Worm (Caenorhabditis elegans) whole organism, early embryonic: ENCODE measurements around the gene Y38C1AA.12.
A peak's percentile ranks its signal among the peaks of the same experiment; 100 is the strongest.

Experiments used
- B0310.2 ChIP-seq: sonication (generic microtip); optimal IDR thresholded peaks from 2 replicates; lab custom pipeline; 2016; ENCODE audit warnings: mild to moderate bottlenecking, missing genetic modification characterization, missing compliant biosample characterization
- F13C5.2 ChIP-seq: sonication (generic microtip); optimal IDR thresholded peaks from 2 replicates; lab custom pipeline; 2017; ENCODE audit warnings: mild to moderate bottlenecking, missing genetic modification characterization, inconsistent platforms, missing compliant biosample characterization
- aly-1 ChIP-seq: sonication (generic microtip); optimal IDR thresholded peaks from 2 replicates; lab custom pipeline; 2016; ENCODE audit warnings: missing genetic modification characterization, missing compliant biosample characterization
- ama-1 ChIP-seq: fragments of 150-350 bp; optimal IDR thresholded peaks from 2 replicates; lab custom pipeline; 2014
- ceh-13 ChIP-seq: fragments of 200-800 bp; sonication (Bioruptor generic); optimal IDR thresholded peaks from 2 replicates; lab custom pipeline; 2018; ENCODE audit warnings: mild to moderate bottlenecking, missing genetic modification characterization, missing compliant biosample characterization
- ceh-36 ChIP-seq: sonication (generic microtip); optimal IDR thresholded peaks from 2 replicates; lab custom pipeline; 2016; ENCODE audit warnings: missing genetic modification characterization, inconsistent platforms, missing compliant biosample characterization
- ets-7 ChIP-seq: sonication (generic microtip); optimal IDR thresholded peaks from 2 replicates; lab custom pipeline; 2016; ENCODE audit warnings: missing genotype, missing genetic modification characterization, missing compliant biosample characterization
- flt-1 ChIP-seq: fragments of 200-800 bp; sonication (Bioruptor generic); IDR thresholded peaks from 2 replicates; pipeline ENCODE4 v1.3.6; 2022; ENCODE audit warnings: missing genetic modification characterization, missing compliant biosample characterization
- hmbx-1 ChIP-seq: sonication (generic microtip); optimal IDR thresholded peaks from 2 replicates; lab custom pipeline; 2016; ENCODE audit warnings: mild to moderate bottlenecking, missing genetic modification characterization, missing compliant biosample characterization
- hmg-4 ChIP-seq: fragments of 200-800 bp; sonication (Bioruptor generic); optimal IDR thresholded peaks from 2 replicates; lab custom pipeline; 2018; ENCODE audit warnings: mild to moderate bottlenecking, missing genetic modification characterization, missing compliant biosample characterization
- hnd-1 ChIP-seq: sonication (generic microtip); optimal IDR thresholded peaks from 2 replicates; lab custom pipeline; 2016; ENCODE audit warnings: missing genetic modification characterization, missing compliant biosample characterization
- pes-1 ChIP-seq: fragments of 200-800 bp; sonication (Bioruptor generic); IDR thresholded peaks from 2 replicates; pipeline ENCODE4 v1.3.6; 2022; ENCODE audit warnings: missing genetic modification reagents, missing genetic modification characterization, missing compliant biosample characterization
- scrt-1 ChIP-seq: fragments of 200-800 bp; sonication (Bioruptor generic); IDR thresholded peaks from 2 replicates; pipeline ENCODE4 v1.3.6; 2022; ENCODE audit warnings: missing genetic modification characterization, missing compliant biosample characterization
- sea-1 ChIP-seq: fragments of 200-800 bp; sonication (Bioruptor generic); conservative IDR thresholded peaks from 2 replicates; pipeline ENCODE4 v1.3.6; 2022; ENCODE audit warnings: missing genetic modification characterization, missing compliant biosample characterization
- tbx-11 ChIP-seq: fragments of 200-800 bp; sonication (Bioruptor generic); IDR thresholded peaks from 2 replicates; pipeline ENCODE4 v1.3.6; 2022; ENCODE audit warnings: missing genetic modification characterization, missing compliant biosample characterization
- tbx-37 ChIP-seq: fragments of 200-800 bp; sonication (Bioruptor generic); conservative IDR thresholded peaks from 2 replicates; pipeline ENCODE4 v1.3.6; 2022; ENCODE audit warnings: missing genetic modification reagents, missing genetic modification characterization, missing compliant biosample characterization
- tra-4 ChIP-seq: sonication (generic microtip); optimal IDR thresholded peaks from 2 replicates; lab custom pipeline; 2017; ENCODE audit warnings: missing genetic modification characterization, missing compliant biosample characterization

Gene Y38C1AA.12

ce11 chrIV:192046-192445 is at the start of gene Y38C1AA.12:
Gene Y38C1AA.12 (plus strand): TSS chrIV:192256.
- TF ChIP-seq tra-4 (peak; percentile 21), aly-1 (tag; lab: Kevin White, UChicago) (no peak), pes-1 (GFP tag; lab: Robert Waterston, UW) (peak; percentile 76), hnd-1 (tag; lab: Kevin White, UChicago) (peak; percentile 43), ceh-13 (GFP tag; lab: Kevin White, UChicago) (peak; percentile 26), ama-1 (lab: Kevin White, UChicago) (no peak), flt-1 (GFP tag; lab: Robert Waterston, UW) (no peak), tbx-37 (GFP tag; lab: Robert Waterston, UW) (peak; percentile 86), F13C5.2 (tag; lab: Kevin White, UChicago) (peak; percentile 55), sea-1 (GFP tag; lab: Robert Waterston, UW) (0 out of 2 replicates have a peak, but pooled peaks have one; percentile 14), ets-7 (peak; percentile 9), tbx-11 (GFP tag; lab: Robert Waterston, UW) (no peak), B0310.2 (tag; lab: Kevin White, UChicago) (peak; percentile 30), ceh-36 (tag; lab: Kevin White, UChicago) (peak; percentile 7), scrt-1 (GFP tag; lab: Robert Waterston, UW) (0 out of 2 replicates have a peak, but pooled peaks have one; percentile 24), hmg-4 (GFP tag; lab: Kevin White, UChicago) (peak; percentile 32), hmbx-1 (no peak)

- TF ChIP-seq tbx-37 (GFP tag; lab: Robert Waterston, UW) (peak; percentile 95), B0310.2 (tag; lab: Kevin White, UChicago) (peak; percentile 93), hnd-1 (tag; lab: Kevin White, UChicago) (peak; percentile 84), aly-1 (tag; lab: Kevin White, UChicago) (peak; percentile 91), F13C5.2 (tag; lab: Kevin White, UChicago) (peak; percentile 97), tbx-11 (GFP tag; lab: Robert Waterston, UW) (peak; percentile 97), ets-7 (peak; percentile 79), hmbx-1 (peak; percentile 87), ama-1 (lab: Kevin White, UChicago) (peak; percentile 53), ceh-36 (tag; lab: Kevin White, UChicago) (peak; percentile 96), scrt-1 (GFP tag; lab: Robert Waterston, UW) (peak; percentile 99), hmg-4 (GFP tag; lab: Kevin White, UChicago) (peak; percentile 99), pes-1 (GFP tag; lab: Robert Waterston, UW) (peak; percentile 98), flt-1 (GFP tag; lab: Robert Waterston, UW) (peak; percentile 98), sea-1 (GFP tag; lab: Robert Waterston, UW) (peak; percentile 96), ceh-13 (GFP tag; lab: Kevin White, UChicago) (peak; percentile 96), tra-4 (peak; percentile 88)
Measured at ce11 chrIV:143807-144371, 48.2 kb upstream of the Y38C1AA.12 start.

- TF ChIP-seq flt-1 (GFP tag; lab: Robert Waterston, UW) (no peak), scrt-1 (GFP tag; lab: Robert Waterston, UW) (no peak), B0310.2 (tag; lab: Kevin White, UChicago) (no peak)
Measured at ce11 chrIV:147819-148218, 44.2 kb upstream of the Y38C1AA.12 start, which contains the start of gene col-99. Gene col-99 (minus strand): TSS chrIV:147919.

ce11 chrIV:148756-149155 is 43.3 kb upstream of the Y38C1AA.12 start:
- TF ChIP-seq hmg-4 (GFP tag; lab: Kevin White, UChicago) (no peak), hnd-1 (tag; lab: Kevin White, UChicago) (no peak), ceh-13 (GFP tag; lab: Kevin White, UChicago) (no peak), scrt-1 (GFP tag; lab: Robert Waterston, UW) (no peak), pes-1 (GFP tag; lab: Robert Waterston, UW) (no peak), B0310.2 (tag; lab: Kevin White, UChicago) (no peak), ama-1 (lab: Kevin White, UChicago) (no peak), hmbx-1 (no peak), ets-7 (no peak), tbx-11 (GFP tag; lab: Robert Waterston, UW) (no peak), aly-1 (tag; lab: Kevin White, UChicago) (no peak), tbx-37 (GFP tag; lab: Robert Waterston, UW) (no peak), tra-4 (no peak), flt-1 (GFP tag; lab: Robert Waterston, UW) (no peak), F13C5.2 (tag; lab: Kevin White, UChicago) (no peak), ceh-36 (tag; lab: Kevin White, UChicago) (no peak), sea-1 (GFP tag; lab: Robert Waterston, UW) (no peak)

DNA sequence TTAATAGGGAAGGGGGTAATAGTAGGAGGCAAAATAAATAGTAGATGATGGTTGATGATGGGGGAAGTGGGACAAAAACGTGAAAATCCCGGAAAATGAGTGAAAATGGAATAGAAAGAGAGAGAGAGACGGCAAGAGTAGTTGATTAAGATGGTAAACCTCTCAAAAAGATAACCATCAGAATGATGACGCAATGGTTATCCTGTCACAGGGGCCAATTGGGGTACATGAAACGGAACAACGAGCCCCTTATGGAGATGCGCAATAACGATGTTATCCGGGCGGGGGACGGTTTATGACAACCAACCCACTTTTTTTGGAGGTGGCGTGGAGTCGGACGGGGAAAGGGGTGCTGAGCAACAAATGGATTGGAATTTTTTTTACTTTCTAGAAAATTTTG is 42.3 kb upstream of the Y38C1AA.12 start:
- TF ChIP-seq flt-1 (GFP tag; lab: Robert Waterston, UW) (no peak), tbx-37 (GFP tag; lab: Robert Waterston, UW) (no peak), scrt-1 (GFP tag; lab: Robert Waterston, UW) (no peak), aly-1 (tag; lab: Kevin White, UChicago) (no peak)

DNA sequence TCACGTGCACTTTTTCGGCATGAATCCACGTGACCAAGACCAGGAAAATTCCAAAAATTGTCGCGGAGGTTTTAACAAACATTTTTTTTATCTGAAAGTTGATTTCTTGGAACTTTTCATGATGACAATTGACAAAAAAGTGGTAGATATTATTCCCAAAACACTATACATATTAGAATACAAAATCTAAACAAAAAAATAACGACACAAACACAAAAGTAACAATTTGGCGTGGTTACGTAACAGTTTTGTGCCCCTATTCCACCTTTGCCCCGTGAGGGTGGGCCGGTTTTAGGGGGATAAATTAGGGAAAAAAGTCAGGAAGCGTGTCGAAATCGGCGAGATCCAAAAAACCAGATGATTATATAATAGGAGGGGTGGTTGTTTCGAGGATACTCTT is 34.2 kb upstream of the Y38C1AA.12 start, which contains the start of gene gegf-1:
Gene gegf-1, minus strand, starts transcription at position 101 of the 400 bp plus-strand sequence.
- TF ChIP-seq sea-1 (GFP tag; lab: Robert Waterston, UW) (no peak), ceh-13 (GFP tag; lab: Kevin White, UChicago) (no peak), tbx-11 (GFP tag; lab: Robert Waterston, UW) (no peak), flt-1 (GFP tag; lab: Robert Waterston, UW) (no peak), hmbx-1 (no peak), F13C5.2 (tag; lab: Kevin White, UChicago) (no peak), scrt-1 (GFP tag; lab: Robert Waterston, UW) (no peak), B0310.2 (tag; lab: Kevin White, UChicago) (no peak), pes-1 (GFP tag; lab: Robert Waterston, UW) (no peak), ceh-36 (tag; lab: Kevin White, UChicago) (no peak), hmg-4 (GFP tag; lab: Kevin White, UChicago) (no peak), aly-1 (tag; lab: Kevin White, UChicago) (no peak), tbx-37 (GFP tag; lab: Robert Waterston, UW) (no peak), ets-7 (no peak), tra-4 (no peak)
